Fruit fly (Drosophila melanogaster) whole organism, prepupa: Measurements from ENCODE around the gene CG10486.

ENCODE experiments used
- Blimp-1 ChIP-seq: fragments of 200-800 bp; sonication (Bioruptor generic); optimal IDR thresholded peaks from 3 replicates; lab custom pipeline; 2017; ENCODE audit warnings: missing biosample characterization, missing genetic modification characterization, mild to moderate bottlenecking, moderate library complexity, missing genetic modification reagents
- CG10669 ChIP-seq: fragments of 200-800 bp; sonication (Bioruptor generic); optimal IDR thresholded peaks from 3 replicates; lab custom pipeline; 2018; ENCODE audit warnings: missing biosample characterization, mild to moderate bottlenecking, missing genetic modification characterization, moderate library complexity
- CG11294 ChIP-seq: fragments of 200-800 bp; sonication (Bioruptor generic); IDR thresholded peaks from 2 replicates; pipeline ENCODE4 v1.3.6; 2022; ENCODE audit warnings: missing biosample characterization, missing genetic modification characterization
- CG11762 ChIP-seq: fragments of 200-800 bp; sonication (Bioruptor generic); optimal IDR thresholded peaks from 3 replicates; lab custom pipeline; 2016; ENCODE audit warnings: missing biosample characterization, missing genetic modification characterization; ENCODE audit not compliant: insufficient read depth
- CG15336 ChIP-seq: fragments of 200-800 bp; sonication (Bioruptor generic); IDR thresholded peaks from 2 replicates; pipeline ENCODE4 v1.3.6; 2022; ENCODE audit warnings: missing biosample characterization, missing genetic modification characterization
- CG1621 ChIP-seq: fragments of 200-800 bp; sonication (Bioruptor generic); optimal IDR thresholded peaks from 3 replicates; lab custom pipeline; 2018; ENCODE audit warnings: missing biosample characterization, mild to moderate bottlenecking, missing genetic modification characterization
- CG16779 ChIP-seq: fragments of 200-800 bp; sonication (Bioruptor generic); optimal IDR thresholded peaks from 3 replicates; lab custom pipeline; 2017; ENCODE audit warnings: missing biosample characterization, mild to moderate bottlenecking, missing genetic modification characterization
- CG3032 ChIP-seq: fragments of 200-800 bp; optimal IDR thresholded peaks from 2 replicates; lab custom pipeline; 2019; ENCODE audit warnings: missing biosample characterization, mild to moderate bottlenecking, missing genetic modification characterization, moderate library complexity
- CG32006 ChIP-seq: fragments of 200-800 bp; sonication (Bioruptor generic); optimal IDR thresholded peaks from 3 replicates; lab custom pipeline; 2017; ENCODE audit warnings: missing biosample characterization, mild to moderate bottlenecking, missing genetic modification characterization
- CG3919 ChIP-seq: fragments of 200-800 bp; sonication (Bioruptor generic); optimal IDR thresholded peaks from 3 replicates; lab custom pipeline; 2016; ENCODE audit warnings: missing biosample characterization, missing genetic modification characterization
- CG4318 ChIP-seq: fragments of 200-800 bp; sonication (Bioruptor generic); optimal IDR thresholded peaks from 3 replicates; lab custom pipeline; 2017; ENCODE audit warnings: missing biosample characterization, mild to moderate bottlenecking, missing genetic modification characterization
- CG6163 ChIP-seq: fragments of 200-800 bp; sonication (Bioruptor generic); IDR thresholded peaks from 3 replicates; pipeline ENCODE4 v1.3.6; 2022; ENCODE audit warnings: missing biosample characterization, missing genetic modification characterization
- CG6276 ChIP-seq: fragments of 200-800 bp; sonication (Bioruptor generic); optimal IDR thresholded peaks from 2 replicates; lab custom pipeline; 2017; ENCODE audit warnings: missing biosample characterization, mild to moderate bottlenecking, missing genetic modification characterization
- CG6808 ChIP-seq: fragments of 200-800 bp; sonication (Bioruptor generic); optimal IDR thresholded peaks from 3 replicates; lab custom pipeline; 2017; ENCODE audit warnings: missing biosample characterization, missing genetic modification characterization, mild to moderate bottlenecking, moderate library complexity, missing genetic modification reagents
- CG6854 ChIP-seq: fragments of 200-800 bp; sonication (Bioruptor generic); optimal IDR thresholded peaks from 2 replicates; lab custom pipeline; 2017; ENCODE audit warnings: missing biosample characterization, mild to moderate bottlenecking, missing genetic modification characterization
- CG8119 ChIP-seq: fragments of 200-800 bp; sonication (Bioruptor generic); IDR thresholded peaks from 3 replicates; pipeline ENCODE4 v1.3.6; 2022; ENCODE audit warnings: missing biosample characterization, missing genetic modification characterization
- CG8319 ChIP-seq: fragments of 200-800 bp; sonication (Bioruptor generic); optimal IDR thresholded peaks from 3 replicates; lab custom pipeline; 2016; ENCODE audit warnings: missing biosample characterization, missing genetic modification characterization
- CG8632 ChIP-seq: fragments of 200-800 bp; sonication (Bioruptor generic); optimal IDR thresholded peaks from 3 replicates; lab custom pipeline; 2016; ENCODE audit warnings: missing biosample characterization, missing genetic modification characterization
- CG9139 ChIP-seq: fragments of 200-800 bp; sonication (Bioruptor generic); optimal IDR thresholded peaks from 3 replicates; lab custom pipeline; 2017; ENCODE audit warnings: missing biosample characterization, mild to moderate bottlenecking, missing genetic modification characterization
- Eip75B ChIP-seq: fragments of 200-800 bp; sonication (Bioruptor generic); optimal IDR thresholded peaks from 3 replicates; lab custom pipeline; 2016; ENCODE audit warnings: missing biosample characterization, missing genetic modification characterization
- Eip78C ChIP-seq: fragments of 200-800 bp; sonication (Bioruptor generic); peaks from one replicate; lab custom pipeline; 2016; ENCODE audit warnings: missing biosample characterization, missing genetic modification characterization
- Eip93F ChIP-seq: fragments of 200-800 bp; sonication (Bioruptor generic); optimal IDR thresholded peaks from 2 replicates; lab custom pipeline; 2016; ENCODE audit warnings: missing biosample characterization, mild to moderate bottlenecking, missing genetic modification characterization
- Ets21C ChIP-seq: fragments of 200-800 bp; sonication (Bioruptor generic); optimal IDR thresholded peaks from 3 replicates; lab custom pipeline; 2016; ENCODE audit warnings: missing biosample characterization, missing genetic modification characterization
- Gug ChIP-seq: fragments of 200-800 bp; sonication (Bioruptor generic); IDR thresholded peaks from 2 replicates; pipeline ENCODE4 v1.3.6; 2022; ENCODE audit warnings: missing biosample characterization, missing genetic modification characterization
- Hr38 ChIP-seq: sonication (Bioruptor generic); optimal IDR thresholded peaks from 2 replicates; lab custom pipeline; 2016; ENCODE audit warnings: missing biosample characterization, missing genetic modification characterization
- Hr39 ChIP-seq: fragments of 200-800 bp; sonication (Bioruptor generic); optimal IDR thresholded peaks from 2 replicates; lab custom pipeline; 2016; ENCODE audit warnings: missing biosample characterization, missing genetic modification characterization
- Hr4 ChIP-seq: fragments of 200-800 bp; sonication (Bioruptor generic); optimal IDR thresholded peaks from 3 replicates; lab custom pipeline; 2016; ENCODE audit warnings: missing biosample characterization, missing genetic modification characterization
- Lpt ChIP-seq: fragments of 200-800 bp; sonication (Bioruptor generic); optimal IDR thresholded peaks from 3 replicates; lab custom pipeline; 2016; ENCODE audit warnings: missing biosample characterization, missing genetic modification characterization
- Met ChIP-seq: fragments of 200-800 bp; sonication (Bioruptor generic); optimal IDR thresholded peaks from 3 replicates; lab custom pipeline; 2016; ENCODE audit warnings: missing biosample characterization, missing genetic modification characterization
- Smox ChIP-seq: fragments of 200-800 bp; sonication (Bioruptor generic); optimal IDR thresholded peaks from 3 replicates; lab custom pipeline; 2016; ENCODE audit warnings: missing biosample characterization, missing genetic modification characterization
- Sox102F ChIP-seq: fragments of 200-800 bp; sonication (Bioruptor generic); optimal IDR thresholded peaks from 2 replicates; lab custom pipeline; 2016; ENCODE audit warnings: missing biosample characterization, mild to moderate bottlenecking, missing genetic modification characterization
- Sox14 ChIP-seq: fragments of 200-800 bp; sonication (Bioruptor generic); optimal IDR thresholded peaks from 3 replicates; lab custom pipeline; 2016; ENCODE audit warnings: missing biosample characterization, missing genetic modification characterization
- achi ChIP-seq: fragments of 200-800 bp; sonication (Bioruptor generic); optimal IDR thresholded peaks from 3 replicates; lab custom pipeline; 2016; ENCODE audit warnings: missing biosample characterization, missing genetic modification characterization
- acj6 ChIP-seq: fragments of 200-800 bp; sonication (Bioruptor generic); optimal IDR thresholded peaks from 3 replicates; lab custom pipeline; 2016; ENCODE audit warnings: missing biosample characterization, missing genetic modification characterization
- cyc ChIP-seq: fragments of 200-800 bp; sonication (Bioruptor generic); optimal IDR thresholded peaks from 3 replicates; lab custom pipeline; 2016; ENCODE audit warnings: missing biosample characterization, missing genetic modification characterization
- dsx ChIP-seq: fragments of 200-800 bp; optimal IDR thresholded peaks from 3 replicates; lab custom pipeline; 2019; ENCODE audit warnings: missing biosample characterization, mild to moderate bottlenecking, missing genetic modification characterization, moderate library complexity; ENCODE audit not compliant: poor library complexity, severe bottlenecking
- eg ChIP-seq: fragments of 200-800 bp; sonication (Bioruptor generic); IDR thresholded peaks from 3 replicates; pipeline ENCODE4 v1.3.6; 2022; ENCODE audit warnings: missing biosample characterization, missing genetic modification characterization
- esn ChIP-seq: fragments of 200-800 bp; sonication (Bioruptor generic); optimal IDR thresholded peaks from 2 replicates; lab custom pipeline; 2016; ENCODE audit warnings: missing biosample characterization, mild to moderate bottlenecking, missing genetic modification characterization, moderate library complexity
- fd59A ChIP-seq: fragments of 200-800 bp; sonication (Bioruptor generic); optimal IDR thresholded peaks from 2 replicates; lab custom pipeline; 2017; ENCODE audit warnings: missing biosample characterization, mild to moderate bottlenecking, missing genetic modification characterization, missing genetic modification reagents
- fd85E ChIP-seq: fragments of 200-800 bp; sonication (Bioruptor generic); optimal IDR thresholded peaks from 3 replicates; lab custom pipeline; 2016; ENCODE audit warnings: missing biosample characterization, missing genetic modification characterization
- fkh ChIP-seq: fragments of 200-800 bp; sonication (Bioruptor generic); optimal IDR thresholded peaks from 3 replicates; lab custom pipeline; 2017; ENCODE audit warnings: missing biosample characterization, mild to moderate bottlenecking, missing genetic modification characterization, moderate library complexity
- lz ChIP-seq: fragments of 200-800 bp; sonication (Bioruptor generic); optimal IDR thresholded peaks from 3 replicates; lab custom pipeline; 2016; ENCODE audit warnings: missing biosample characterization, missing genetic modification characterization
- net ChIP-seq: fragments of 200-800 bp; sonication (Bioruptor generic); optimal IDR thresholded peaks from 3 replicates; lab custom pipeline; 2016; ENCODE audit warnings: missing biosample characterization, missing genetic modification characterization
- pdm3 ChIP-seq: fragments of 200-800 bp; sonication (Bioruptor generic); optimal IDR thresholded peaks from 3 replicates; lab custom pipeline; 2016; ENCODE audit warnings: missing biosample characterization, missing genetic modification characterization
- salr ChIP-seq, 2 experiments: fragments of 200-800 bp; sonication (Bioruptor generic); optimal IDR thresholded peaks; 3 replicates each; lab custom pipeline; 2016 to 2018; ENCODE audit warnings: missing biosample characterization in 2 of 2, missing genetic modification characterization in 2 of 2, mild to moderate bottlenecking in 1 of 2
- spab ChIP-seq: fragments of 200-800 bp; sonication (Bioruptor generic); optimal IDR thresholded peaks from 2 replicates; lab custom pipeline; 2017; ENCODE audit warnings: missing biosample characterization, mild to moderate bottlenecking, missing genetic modification characterization, missing genetic modification reagents
- ss ChIP-seq, 2 experiments: fragments of 200-800 bp; sonication (Bioruptor generic); optimal IDR thresholded peaks; 2 replicates in 1 of 2; 3 replicates in 1 of 2; lab custom pipeline; 2017 to 2018; ENCODE audit warnings: mild to moderate bottlenecking in 2 of 2, missing biosample characterization in 2 of 2, missing genetic modification characterization in 2 of 2, moderate library complexity in 1 of 2
- svp ChIP-seq: fragments of 200-800 bp; sonication (Bioruptor generic); peaks from one replicate; lab custom pipeline; 2016; ENCODE audit warnings: missing biosample characterization, missing genetic modification characterization

The CG10486 gene

DNA sequence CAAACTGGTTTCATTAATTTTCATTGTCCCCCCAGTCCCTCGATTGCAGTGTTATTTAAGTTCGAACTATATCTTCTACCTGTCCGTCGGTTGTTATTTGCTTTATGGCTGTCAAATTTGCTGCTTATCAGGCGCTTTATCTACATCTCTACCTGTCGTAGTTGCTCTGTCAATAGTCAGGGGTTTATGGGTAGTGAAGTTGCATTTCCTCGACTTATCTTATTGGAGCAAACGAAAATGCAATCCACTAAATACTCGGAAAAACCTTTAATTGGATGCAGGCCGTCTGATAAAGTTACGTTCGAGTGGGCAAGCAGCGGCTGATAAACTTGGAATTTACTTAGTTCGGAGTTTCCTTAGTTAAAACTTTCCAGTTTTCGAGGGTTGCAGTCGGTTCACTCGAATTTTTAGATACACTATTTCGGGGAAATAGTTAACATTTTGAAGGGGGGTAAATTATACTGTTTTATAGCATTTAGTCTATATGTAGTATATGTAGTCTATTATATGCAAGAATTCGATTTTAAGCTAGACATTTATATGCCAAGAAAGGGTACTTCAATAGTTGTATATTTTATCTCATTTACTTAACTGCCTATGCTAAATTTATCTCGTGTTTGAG, 40.7 kb upstream of the CG10486 start:
- TF ChIP-seq CG3919 (no peak), CG11762 (no peak), salr (GFP tag; optimal IDR thresholded peaks at IDR 0.05; lab: Kevin White, UChicago) (no peak), Met (GFP tag; lab: Kevin White, UChicago) (peak; percentile 9), net (GFP tag; lab: Kevin White, UChicago) (no peak), achi (GFP tag; lab: Kevin White, UChicago) (no peak), esn (GFP tag; lab: Kevin White, UChicago) (no peak), Eip78C (GFP tag; lab: Kevin White, UChicago) (peak; percentile 29), fkh (peak; percentile 59), lz (GFP tag; lab: Kevin White, UChicago) (no peak), Ets21C (GFP tag; lab: Kevin White, UChicago) (no peak)

DNA sequence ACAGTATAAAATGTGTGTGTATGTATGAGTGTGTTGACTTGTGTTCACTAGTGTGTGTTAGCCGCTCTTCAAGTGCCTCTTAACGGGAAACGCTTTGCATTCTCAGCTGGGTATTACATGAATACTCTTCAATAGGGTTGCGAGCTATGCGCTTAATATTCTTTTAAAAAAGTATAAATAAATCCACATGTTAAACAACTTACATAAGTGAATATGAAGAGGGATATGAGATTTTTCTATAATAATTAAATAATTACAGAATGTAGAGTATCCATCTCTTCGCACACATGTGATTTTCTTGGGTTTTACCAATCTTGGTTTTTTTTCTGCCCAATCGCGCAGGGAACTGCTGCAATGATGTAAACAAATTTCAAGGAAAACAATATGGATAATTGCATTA, 39.1 kb upstream of the CG10486 start:
- TF ChIP-seq CG11762 (no peak), svp (GFP tag; lab: Kevin White, UChicago) (peak; percentile 71), CG9139 (peak; percentile 9), CG8632 (peak; percentile 6), cyc (GFP tag; lab: Kevin White, UChicago) (peak; percentile 20), dsx (GFP tag; lab: Kevin White, UChicago) (peak; percentile 32), spab (GFP tag; lab: Kevin White, UChicago) (peak; percentile 48), CG6808 (GFP tag; lab: Kevin White, UChicago) (peak; percentile 55), CG4318 (no peak), CG10669 (peak; percentile 58), CG6854 (GFP tag; lab: Kevin White, UChicago) (no peak), CG16779 (tag; lab: Kevin White, UChicago) (no peak), Lpt (no peak), CG8319 (GFP tag; lab: Kevin White, UChicago) (no peak), CG6163 (GFP tag; lab: Robert Waterston, UW) (peak; percentile 79; the same call in 2 of the 3 replicates), Eip78C (GFP tag; lab: Kevin White, UChicago) (peak; percentile 75), CG15336 (GFP tag; lab: Robert Waterston, UW) (peak; percentile 74), pdm3 (GFP tag; lab: Kevin White, UChicago) (no peak), eg (GFP tag; lab: Robert Waterston, UW) (peak; percentile 56; the same call in 2 of the 3 replicates), lz (GFP tag; lab: Kevin White, UChicago) (no peak), Ets21C (GFP tag; lab: Kevin White, UChicago) (no peak), CG1621 (tag; lab: Kevin White, UChicago) (no peak), fd59A (GFP tag; lab: Kevin White, UChicago) (no peak), Smox (GFP tag; lab: Kevin White, UChicago) (no peak), CG11294 (GFP tag; lab: Robert Waterston, UW) (no peak), esn (GFP tag; lab: Kevin White, UChicago) (peak; percentile 13), ss (GFP tag; optimal IDR thresholded peaks at IDR 0.05; lab: Kevin White, UChicago) (no peak), Met (GFP tag; lab: Kevin White, UChicago) (peak; percentile 27), Hr39 (GFP tag; lab: Kevin White, UChicago) (no peak), Sox102F (GFP tag; lab: Kevin White, UChicago) (no peak), CG8119 (GFP tag; lab: Robert Waterston, UW) (peak; percentile 59; the same call in 2 of the 3 replicates), net (GFP tag; lab: Kevin White, UChicago) (no peak), Gug (peak; percentile 32; the same call in 1 of the 2 replicates), Blimp-1 (GFP tag; lab: Kevin White, UChicago) (no peak), CG6276 (GFP tag; lab: Kevin White, UChicago) (peak; percentile 10), Hr4 (GFP tag; lab: Kevin White, UChicago) (peak; percentile 9), CG3032 (tag; lab: Kevin White, UChicago) (peak; percentile 57), fd85E (GFP tag; lab: Kevin White, UChicago) (no peak), acj6 (peak; percentile 25), CG32006 (GFP tag; lab: Kevin White, UChicago) (peak; percentile 54), Hr38 (no peak), Eip75B (GFP tag; lab: Kevin White, UChicago) (no peak), Eip93F (GFP tag; lab: Kevin White, UChicago) (no peak), Sox14 (GFP tag; lab: Kevin White, UChicago) (peak; percentile 1)
